Worm (Caenorhabditis elegans) whole organism, L4 larva: Measurements from ENCODE around the gene srw-97.

Source experiments
- ama-1 ChIP-seq: fragments of 150-350 bp; optimal IDR thresholded peaks from 2 replicates; lab custom pipeline; 2014; ENCODE audit warnings: inconsistent platforms, mixed read lengths
- dmd-8 ChIP-seq: fragments of 200-800 bp; sonication (Bioruptor generic); IDR thresholded peaks from 2 replicates; pipeline ENCODE4 v1.3.6; 2022; ENCODE audit warnings: missing genetic modification characterization, missing compliant biosample characterization
- php-3 ChIP-seq: fragments of 200-800 bp; sonication (Bioruptor generic); IDR thresholded peaks from 2 replicates; pipeline ENCODE4 v1.3.6; 2022; ENCODE audit warnings: missing genetic modification reagents, missing genetic modification characterization, missing compliant biosample characterization
- skn-1 ChIP-seq: fragments of 150-350 bp; optimal IDR thresholded peaks from 2 replicates; lab custom pipeline; 2014; ENCODE audit warnings: missing biosample characterization, missing genetic modification characterization

DNA sequence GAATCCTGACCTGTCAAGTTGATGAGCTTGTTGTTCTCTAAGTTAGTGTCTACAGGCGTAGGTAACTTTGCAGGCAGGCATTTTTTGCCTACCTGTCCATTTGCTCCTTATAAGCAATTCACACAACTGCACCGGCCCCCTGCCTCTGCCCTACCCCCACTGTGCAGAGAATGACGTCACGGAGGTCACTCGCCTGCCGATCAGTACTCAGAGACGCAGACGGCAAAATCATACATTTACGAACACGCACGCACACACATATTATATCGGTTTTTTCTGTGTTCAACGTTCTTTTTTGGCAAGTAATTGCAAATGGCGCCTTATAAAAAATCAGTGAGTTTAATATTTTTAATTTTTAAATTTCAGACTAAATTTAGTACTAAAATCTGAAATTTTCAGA, 5.3 kb downstream of the srw-97 start, which contains the start of gene duxl-1:
- TF ChIP-seq dmd-8 (GFP tag; lab: Robert Waterston, UW) (no peak), ama-1 (lab: Kevin White, UChicago) (no peak), php-3 (no peak), skn-1 (tag; lab: Kevin White, UChicago) (no peak)
